Fruit fly (Drosophila melanogaster) whole organism, embryonic: ENCODE data around the gene CG2129.

ENCODE experiments used
- CG12769 ChIP-seq: fragments of 200-800 bp; sonication (Bioruptor generic); optimal IDR thresholded peaks from 2 replicates; lab custom pipeline; 2019; ENCODE audit warnings: missing biosample characterization, mild to moderate bottlenecking, missing genetic modification characterization, moderate library complexity
- CG13775 ChIP-seq: fragments of 200-800 bp; sonication (Bioruptor generic); optimal IDR thresholded peaks from 3 replicates; lab custom pipeline; 2017; ENCODE audit warnings: missing biosample characterization, mild to moderate bottlenecking, missing genetic modification characterization
- dan ChIP-seq: fragments of 200-800 bp; sonication (Bioruptor generic); IDR thresholded peaks from 2 replicates; pipeline ENCODE4 v1.3.6; 2022; ENCODE audit warnings: missing biosample characterization, missing genetic modification characterization
- disco-r ChIP-seq: fragments of 200-800 bp; sonication (Bioruptor generic); optimal IDR thresholded peaks from 2 replicates; lab custom pipeline; 2016; ENCODE audit warnings: missing biosample characterization, missing genetic modification characterization

DNA sequence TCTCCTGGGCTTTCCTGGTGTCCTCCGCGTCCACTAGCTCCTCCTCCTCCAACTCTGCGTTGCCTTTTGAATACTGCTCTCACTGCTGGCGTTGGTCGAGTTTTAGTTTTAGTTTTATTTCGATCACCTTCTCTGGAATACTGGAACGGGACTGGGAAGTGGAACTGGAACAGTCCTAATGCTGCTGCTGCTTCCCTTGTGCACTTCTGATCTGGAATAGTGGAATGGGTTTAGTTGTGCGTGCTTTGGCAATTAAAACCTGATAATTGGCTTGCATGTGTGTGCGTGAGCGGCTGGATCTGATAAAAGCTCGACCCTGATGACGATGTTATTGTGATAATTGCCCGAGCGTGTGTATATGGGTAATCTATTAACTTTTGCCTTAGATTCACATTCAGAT lies 4.9 kb upstream of the CG2129 start:
- no peak for TF ChIP-seq CG12769 (tag; lab: Kevin White, UChicago)
- TF ChIP-seq disco-r (GFP tag; lab: Kevin White, UChicago), result no peak
- TF ChIP-seq dan, result no peak
- no peak for TF ChIP-seq CG13775 (GFP tag; lab: Kevin White, UChicago)
